Fruit fly (Drosophila melanogaster) whole organism, prepupa: Measurements from ENCODE around the gene CG6295.
A peak's percentile ranks its signal among the peaks of the same experiment; 100 is the strongest.

ENCODE experiments used
- Blimp-1 ChIP-seq: fragments of 200-800 bp; sonication (Bioruptor generic); optimal IDR thresholded peaks from 3 replicates; lab custom pipeline; 2017; ENCODE audit warnings: missing biosample characterization, missing genetic modification characterization, mild to moderate bottlenecking, moderate library complexity, missing genetic modification reagents
- CG10669 ChIP-seq: fragments of 200-800 bp; sonication (Bioruptor generic); optimal IDR thresholded peaks from 3 replicates; lab custom pipeline; 2018; ENCODE audit warnings: missing biosample characterization, mild to moderate bottlenecking, missing genetic modification characterization, moderate library complexity
- CG11294 ChIP-seq: fragments of 200-800 bp; sonication (Bioruptor generic); IDR thresholded peaks from 2 replicates; pipeline ENCODE4 v1.3.6; 2022; ENCODE audit warnings: missing biosample characterization, missing genetic modification characterization
- CG11762 ChIP-seq: fragments of 200-800 bp; sonication (Bioruptor generic); optimal IDR thresholded peaks from 3 replicates; lab custom pipeline; 2016; ENCODE audit warnings: missing biosample characterization, missing genetic modification characterization; ENCODE audit not compliant: insufficient read depth
- CG11902 ChIP-seq: fragments of 200-800 bp; sonication (Bioruptor generic); optimal IDR thresholded peaks from 3 replicates; lab custom pipeline; 2016; ENCODE audit warnings: missing biosample characterization, missing genetic modification characterization
- CG15336 ChIP-seq: fragments of 200-800 bp; sonication (Bioruptor generic); IDR thresholded peaks from 2 replicates; pipeline ENCODE4 v1.3.6; 2022; ENCODE audit warnings: missing biosample characterization, missing genetic modification characterization
- CG1621 ChIP-seq: fragments of 200-800 bp; sonication (Bioruptor generic); optimal IDR thresholded peaks from 3 replicates; lab custom pipeline; 2018; ENCODE audit warnings: missing biosample characterization, mild to moderate bottlenecking, missing genetic modification characterization
- CG16779 ChIP-seq: fragments of 200-800 bp; sonication (Bioruptor generic); optimal IDR thresholded peaks from 3 replicates; lab custom pipeline; 2017; ENCODE audit warnings: missing biosample characterization, mild to moderate bottlenecking, missing genetic modification characterization
- CG31627 ChIP-seq: fragments of 200-800 bp; sonication (Bioruptor generic); optimal IDR thresholded peaks from 3 replicates; lab custom pipeline; 2016; ENCODE audit warnings: missing biosample characterization, missing genetic modification characterization
- CG34406 ChIP-seq: fragments of 200-800 bp; sonication (Bioruptor generic); optimal IDR thresholded peaks from 3 replicates; lab custom pipeline; 2016; ENCODE audit warnings: missing biosample characterization, missing genetic modification characterization
- CG3919 ChIP-seq: fragments of 200-800 bp; sonication (Bioruptor generic); optimal IDR thresholded peaks from 3 replicates; lab custom pipeline; 2016; ENCODE audit warnings: missing biosample characterization, missing genetic modification characterization
- CG4318 ChIP-seq: fragments of 200-800 bp; sonication (Bioruptor generic); optimal IDR thresholded peaks from 3 replicates; lab custom pipeline; 2017; ENCODE audit warnings: missing biosample characterization, mild to moderate bottlenecking, missing genetic modification characterization
- CG6163 ChIP-seq: fragments of 200-800 bp; sonication (Bioruptor generic); IDR thresholded peaks from 3 replicates; pipeline ENCODE4 v1.3.6; 2022; ENCODE audit warnings: missing biosample characterization, missing genetic modification characterization
- CG6276 ChIP-seq: fragments of 200-800 bp; sonication (Bioruptor generic); optimal IDR thresholded peaks from 2 replicates; lab custom pipeline; 2017; ENCODE audit warnings: missing biosample characterization, mild to moderate bottlenecking, missing genetic modification characterization
- CG6792 ChIP-seq: fragments of 200-800 bp; sonication (Bioruptor generic); optimal IDR thresholded peaks from 3 replicates; lab custom pipeline; 2016; ENCODE audit warnings: missing biosample characterization, missing genetic modification characterization
- CG6854 ChIP-seq: fragments of 200-800 bp; sonication (Bioruptor generic); optimal IDR thresholded peaks from 2 replicates; lab custom pipeline; 2017; ENCODE audit warnings: missing biosample characterization, mild to moderate bottlenecking, missing genetic modification characterization
- CG7368 ChIP-seq: fragments of 200-800 bp; sonication (Bioruptor generic); optimal IDR thresholded peaks from 3 replicates; lab custom pipeline; 2016; ENCODE audit warnings: missing biosample characterization, missing genetic modification characterization
- CG8119 ChIP-seq: fragments of 200-800 bp; sonication (Bioruptor generic); IDR thresholded peaks from 3 replicates; pipeline ENCODE4 v1.3.6; 2022; ENCODE audit warnings: missing biosample characterization, missing genetic modification characterization
- CG8319 ChIP-seq: fragments of 200-800 bp; sonication (Bioruptor generic); optimal IDR thresholded peaks from 3 replicates; lab custom pipeline; 2016; ENCODE audit warnings: missing biosample characterization, missing genetic modification characterization
- CG8632 ChIP-seq: fragments of 200-800 bp; sonication (Bioruptor generic); optimal IDR thresholded peaks from 3 replicates; lab custom pipeline; 2016; ENCODE audit warnings: missing biosample characterization, missing genetic modification characterization
- CG9139 ChIP-seq: fragments of 200-800 bp; sonication (Bioruptor generic); optimal IDR thresholded peaks from 3 replicates; lab custom pipeline; 2017; ENCODE audit warnings: missing biosample characterization, mild to moderate bottlenecking, missing genetic modification characterization
- Eip75B ChIP-seq: fragments of 200-800 bp; sonication (Bioruptor generic); optimal IDR thresholded peaks from 3 replicates; lab custom pipeline; 2016; ENCODE audit warnings: missing biosample characterization, missing genetic modification characterization
- Eip93F ChIP-seq: fragments of 200-800 bp; sonication (Bioruptor generic); optimal IDR thresholded peaks from 2 replicates; lab custom pipeline; 2016; ENCODE audit warnings: missing biosample characterization, mild to moderate bottlenecking, missing genetic modification characterization
- Ets96B ChIP-seq: fragments of 200-800 bp; optimal IDR thresholded peaks from 2 replicates; lab custom pipeline; 2019; ENCODE audit warnings: missing biosample characterization, mild to moderate bottlenecking, missing genetic modification characterization, moderate library complexity
- Hr38 ChIP-seq: sonication (Bioruptor generic); optimal IDR thresholded peaks from 2 replicates; lab custom pipeline; 2016; ENCODE audit warnings: missing biosample characterization, missing genetic modification characterization
- Hr39 ChIP-seq: fragments of 200-800 bp; sonication (Bioruptor generic); optimal IDR thresholded peaks from 2 replicates; lab custom pipeline; 2016; ENCODE audit warnings: missing biosample characterization, missing genetic modification characterization
- OdsH ChIP-seq: fragments of 200-800 bp; sonication (Bioruptor generic); optimal IDR thresholded peaks from 3 replicates; lab custom pipeline; 2016; ENCODE audit warnings: missing biosample characterization, missing genetic modification characterization
- Sox14 ChIP-seq: fragments of 200-800 bp; sonication (Bioruptor generic); optimal IDR thresholded peaks from 3 replicates; lab custom pipeline; 2016; ENCODE audit warnings: missing biosample characterization, missing genetic modification characterization
- Sox15 ChIP-seq: fragments of 200-800 bp; sonication (Bioruptor generic); optimal IDR thresholded peaks from 3 replicates; lab custom pipeline; 2016; ENCODE audit warnings: missing biosample characterization, missing genetic modification characterization
- achi ChIP-seq: fragments of 200-800 bp; sonication (Bioruptor generic); optimal IDR thresholded peaks from 3 replicates; lab custom pipeline; 2016; ENCODE audit warnings: missing biosample characterization, missing genetic modification characterization
- acj6 ChIP-seq: fragments of 200-800 bp; sonication (Bioruptor generic); optimal IDR thresholded peaks from 3 replicates; lab custom pipeline; 2016; ENCODE audit warnings: missing biosample characterization, missing genetic modification characterization
- cyc ChIP-seq: fragments of 200-800 bp; sonication (Bioruptor generic); optimal IDR thresholded peaks from 3 replicates; lab custom pipeline; 2016; ENCODE audit warnings: missing biosample characterization, missing genetic modification characterization
- dac ChIP-seq: fragments of 200-800 bp; sonication (Bioruptor generic); optimal IDR thresholded peaks from 2 replicates; lab custom pipeline; 2017; ENCODE audit warnings: missing biosample characterization, mild to moderate bottlenecking, missing genetic modification characterization
- dsx ChIP-seq: fragments of 200-800 bp; optimal IDR thresholded peaks from 3 replicates; lab custom pipeline; 2019; ENCODE audit warnings: missing biosample characterization, mild to moderate bottlenecking, missing genetic modification characterization, moderate library complexity; ENCODE audit not compliant: poor library complexity, severe bottlenecking
- eg ChIP-seq: fragments of 200-800 bp; sonication (Bioruptor generic); IDR thresholded peaks from 3 replicates; pipeline ENCODE4 v1.3.6; 2022; ENCODE audit warnings: missing biosample characterization, missing genetic modification characterization
- esn ChIP-seq: fragments of 200-800 bp; sonication (Bioruptor generic); optimal IDR thresholded peaks from 2 replicates; lab custom pipeline; 2016; ENCODE audit warnings: missing biosample characterization, mild to moderate bottlenecking, missing genetic modification characterization, moderate library complexity
- fd59A ChIP-seq: fragments of 200-800 bp; sonication (Bioruptor generic); optimal IDR thresholded peaks from 2 replicates; lab custom pipeline; 2017; ENCODE audit warnings: missing biosample characterization, mild to moderate bottlenecking, missing genetic modification characterization, missing genetic modification reagents
- fkh ChIP-seq: fragments of 200-800 bp; sonication (Bioruptor generic); optimal IDR thresholded peaks from 3 replicates; lab custom pipeline; 2017; ENCODE audit warnings: missing biosample characterization, mild to moderate bottlenecking, missing genetic modification characterization, moderate library complexity
- net ChIP-seq: fragments of 200-800 bp; sonication (Bioruptor generic); optimal IDR thresholded peaks from 3 replicates; lab custom pipeline; 2016; ENCODE audit warnings: missing biosample characterization, missing genetic modification characterization
- pdm3 ChIP-seq: fragments of 200-800 bp; sonication (Bioruptor generic); optimal IDR thresholded peaks from 3 replicates; lab custom pipeline; 2016; ENCODE audit warnings: missing biosample characterization, missing genetic modification characterization
- ss ChIP-seq, 2 experiments: fragments of 200-800 bp; sonication (Bioruptor generic); optimal IDR thresholded peaks; 2 replicates in 1 of 2; 3 replicates in 1 of 2; lab custom pipeline; 2017 to 2018; ENCODE audit warnings: mild to moderate bottlenecking in 2 of 2, missing biosample characterization in 2 of 2, missing genetic modification characterization in 2 of 2, moderate library complexity in 1 of 2
- svp ChIP-seq: fragments of 200-800 bp; sonication (Bioruptor generic); peaks from one replicate; lab custom pipeline; 2016; ENCODE audit warnings: missing biosample characterization, missing genetic modification characterization
- topi ChIP-seq: fragments of 200-800 bp; sonication (Bioruptor generic); optimal IDR thresholded peaks from 3 replicates; lab custom pipeline; 2016; ENCODE audit warnings: missing biosample characterization, missing genetic modification characterization

The CG6295 gene

DNA sequence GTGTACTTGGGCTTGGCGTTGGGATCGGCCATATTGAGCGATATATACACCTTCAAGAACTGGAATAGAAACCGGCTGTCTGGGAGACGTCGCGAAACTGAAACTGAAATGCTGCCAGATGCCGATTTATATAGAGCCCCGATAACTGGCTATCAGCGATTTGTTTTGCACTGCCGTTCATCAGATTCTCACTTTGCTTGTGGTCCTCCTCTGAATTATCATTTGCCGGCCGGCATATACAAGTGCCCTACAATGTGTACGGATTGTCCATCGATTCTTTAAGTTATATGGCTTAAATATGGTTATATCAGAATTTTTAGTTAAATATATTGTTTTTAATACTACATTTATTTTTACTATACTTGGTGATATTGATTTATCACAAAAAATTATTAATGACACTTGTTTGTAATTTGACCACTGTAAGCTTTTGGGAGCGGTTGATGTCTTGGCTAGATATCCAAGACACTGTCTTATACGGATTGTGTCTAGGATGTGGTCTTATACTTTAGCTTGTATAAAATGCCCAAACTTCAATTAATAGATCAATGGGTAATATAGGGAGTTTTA lies 18.4 kb downstream of the CG6295 start, which contains the start of gene CG31075 (continued):
- TF ChIP-seq Eip75B (GFP tag; lab: Kevin White, UChicago), result peak; percentile 87
- peak; percentile 81 for TF ChIP-seq Sox14
- TF ChIP-seq cyc (GFP tag; lab: Kevin White, UChicago), result peak; percentile 92
- peak; percentile 80 for TF ChIP-seq CG11902 (GFP tag; lab: Kevin White, UChicago)
- TF ChIP-seq CG31627 (GFP tag; lab: Kevin White, UChicago), result peak; percentile 76
- peak; percentile 75 for TF ChIP-seq CG11294 (GFP tag; lab: Robert Waterston, UW)
- TF ChIP-seq achi, result peak; percentile 90
- TF ChIP-seq CG7368 (GFP tag; lab: Kevin White, UChicago), result peak; percentile 85
- TF ChIP-seq dsx (GFP tag; lab: Kevin White, UChicago), result peak; percentile 93
- TF ChIP-seq CG6276, result no peak
- TF ChIP-seq Ets96B (tag; lab: Kevin White, UChicago), result peak; percentile 93
- TF ChIP-seq CG3919 (GFP tag; lab: Kevin White, UChicago), result peak; percentile 94
- peak; percentile 73 for TF ChIP-seq CG4318 (GFP tag; lab: Kevin White, UChicago)
- TF ChIP-seq svp (GFP tag; lab: Kevin White, UChicago), result peak; percentile 96
- TF ChIP-seq OdsH, result peak; percentile 86
- TF ChIP-seq Hr39 (GFP tag; lab: Kevin White, UChicago), result peak; percentile 69

dm6 chr3R:26987455-26987854 lies 19.4 kb downstream of the CG6295 start:
- TF ChIP-seq CG6163 (GFP tag; lab: Robert Waterston, UW) (0 out of 3 replicates have a peak, but pooled peaks have one; percentile 9), fd59A (no peak), ss (GFP tag; optimal IDR thresholded peaks at IDR 0.05; lab: Kevin White, UChicago) (peak in 1 of 2 experiments; percentile 37), fkh (GFP tag; lab: Kevin White, UChicago) (peak; percentile 23)

dm6 chr3R:26984437-26984836 lies 22.4 kb downstream of the CG6295 start:
- no peak for TF ChIP-seq esn (GFP tag; lab: Kevin White, UChicago)
- TF ChIP-seq svp (GFP tag; lab: Kevin White, UChicago), result peak; percentile 62
- no peak for TF ChIP-seq pdm3 (GFP tag; lab: Kevin White, UChicago)
- TF ChIP-seq CG15336, result no peak
- no peak for TF ChIP-seq topi (GFP tag; lab: Kevin White, UChicago)

dm6 chr3R:26982106-26982505 lies 24.7 kb downstream of the CG6295 start:
- TF ChIP-seq CG11762 (GFP tag; lab: Kevin White, UChicago), result no peak
- TF ChIP-seq cyc (GFP tag; lab: Kevin White, UChicago), result no peak
- TF ChIP-seq svp (GFP tag; lab: Kevin White, UChicago), result peak; percentile 44
- TF ChIP-seq, all 60 proteins: peak for 1

DNA sequence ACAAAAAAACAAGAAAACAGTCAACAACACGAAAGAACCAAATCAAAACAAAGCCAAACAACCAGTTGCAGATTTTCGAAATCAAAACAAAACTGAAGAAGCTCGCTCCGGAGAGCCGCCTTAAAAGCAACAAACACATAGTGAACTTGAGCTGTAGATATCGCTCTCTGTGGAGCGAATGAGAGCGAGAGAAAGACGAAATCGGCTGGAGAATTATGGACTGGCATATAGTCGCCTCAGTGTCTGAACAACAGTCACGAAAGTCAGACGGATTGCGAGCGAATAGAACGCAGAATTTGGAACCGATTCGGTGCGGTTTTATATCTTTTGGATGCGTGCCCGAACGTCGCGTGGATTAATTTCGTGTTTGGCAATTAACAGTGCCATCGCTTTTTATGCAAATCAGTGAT lies 26.6 kb downstream of the CG6295 start:
- no peak for TF ChIP-seq dac (GFP tag; lab: Kevin White, UChicago)
- TF ChIP-seq Eip93F (GFP tag; lab: Kevin White, UChicago), result no peak
- TF ChIP-seq acj6 (GFP tag; lab: Kevin White, UChicago), result no peak
- TF ChIP-seq CG6792 (GFP tag; lab: Kevin White, UChicago), result no peak
- TF ChIP-seq esn (GFP tag; lab: Kevin White, UChicago), result peak; percentile 13
- TF ChIP-seq CG8319 (GFP tag; lab: Kevin White, UChicago), result no peak
- TF ChIP-seq CG6854 (GFP tag; lab: Kevin White, UChicago), result peak; percentile 58
- no peak for TF ChIP-seq CG16779 (tag; lab: Kevin White, UChicago)
- peak in 1 of 2 experiments; percentile 72 for TF ChIP-seq ss (GFP tag; optimal IDR thresholded peaks at IDR 0.05; lab: Kevin White, UChicago)
- TF ChIP-seq Hr38 (GFP tag; lab: Kevin White, UChicago), result no peak
- peak; percentile 27; the same call in 1 of the 2 replicates for TF ChIP-seq CG15336
- TF ChIP-seq eg (GFP tag; lab: Robert Waterston, UW), result peak; percentile 62; the same call in 2 of the 3 replicates
- TF ChIP-seq cyc (GFP tag; lab: Kevin White, UChicago), result no peak
- TF ChIP-seq CG10669 (GFP tag; lab: Kevin White, UChicago), result no peak
- no peak for TF ChIP-seq CG34406
- TF ChIP-seq net (GFP tag; lab: Kevin White, UChicago), result no peak
- TF ChIP-seq fd59A, result no peak
- no peak for TF ChIP-seq CG8119 (GFP tag; lab: Robert Waterston, UW)
- no peak for TF ChIP-seq Sox14
- no peak for TF ChIP-seq CG9139 (GFP tag; lab: Kevin White, UChicago)
- no peak for TF ChIP-seq CG1621 (tag; lab: Kevin White, UChicago)
- no peak for TF ChIP-seq CG6163 (GFP tag; lab: Robert Waterston, UW)
- TF ChIP-seq Sox15 (GFP tag; lab: Kevin White, UChicago), result no peak
- TF ChIP-seq Blimp-1 (GFP tag; lab: Kevin White, UChicago), result no peak
- no peak for TF ChIP-seq CG8632
